Fruit fly (Drosophila melanogaster) whole organism, embryonic: Measurements from ENCODE around the gene CG13032.

ENCODE experiments used
- ATbp ChIP-seq: fragments of 200-800 bp; sonication (Bioruptor generic); optimal IDR thresholded peaks from 2 replicates; lab custom pipeline; 2017; ENCODE audit warnings: missing biosample characterization, mild to moderate bottlenecking, missing genetic modification characterization, missing genetic modification reagents
- Asciz ChIP-seq: fragments of 200-800 bp; sonication (Bioruptor generic); optimal IDR thresholded peaks from 2 replicates; lab custom pipeline; 2017; ENCODE audit warnings: missing biosample characterization, mild to moderate bottlenecking, missing genetic modification characterization, missing genetic modification reagents
- CG10267 ChIP-seq: fragments of 200-800 bp; sonication (Bioruptor generic); optimal IDR thresholded peaks from 2 replicates; lab custom pipeline; 2018; ENCODE audit warnings: missing biosample characterization, mild to moderate bottlenecking, missing genetic modification characterization, moderate library complexity
- CG10274 ChIP-seq: fragments of 200-800 bp; sonication (Bioruptor generic); optimal IDR thresholded peaks from 3 replicates; lab custom pipeline; 2017; ENCODE audit warnings: missing biosample characterization, mild to moderate bottlenecking, missing genetic modification characterization
- CG10321 ChIP-seq: fragments of 200-800 bp; sonication (Bioruptor generic); IDR thresholded peaks from 2 replicates; pipeline ENCODE4 v1.3.6; 2022; ENCODE audit warnings: missing biosample characterization, missing genetic modification characterization
- CG10979 ChIP-seq: fragments of 200-800 bp; sonication (Bioruptor generic); optimal IDR thresholded peaks from 2 replicates; lab custom pipeline; 2018; ENCODE audit warnings: missing biosample characterization, mild to moderate bottlenecking, missing genetic modification characterization, moderate library complexity
- CG11085 ChIP-seq: fragments of 200-800 bp; sonication (Bioruptor generic); IDR thresholded peaks from 2 replicates; pipeline ENCODE4 v1.3.6; 2022; ENCODE audit warnings: missing biosample characterization, missing genetic modification characterization
- CG13424 ChIP-seq: fragments of 200-800 bp; sonication (Bioruptor generic); optimal IDR thresholded peaks from 2 replicates; lab custom pipeline; 2019; ENCODE audit warnings: missing biosample characterization, mild to moderate bottlenecking, missing genetic modification characterization, moderate library complexity
- CG13624 ChIP-seq: fragments of 200-800 bp; sonication (Bioruptor generic); optimal IDR thresholded peaks from 2 replicates; lab custom pipeline; 2016; ENCODE audit warnings: missing biosample characterization, missing genetic modification characterization
- CG14710 ChIP-seq: fragments of 200-800 bp; sonication (Bioruptor generic); optimal IDR thresholded peaks from 3 replicates; lab custom pipeline; 2019; ENCODE audit warnings: missing biosample characterization, mild to moderate bottlenecking, missing genetic modification characterization, moderate library complexity
- CG15073 ChIP-seq: fragments of 200-800 bp; sonication (Bioruptor generic); optimal IDR thresholded peaks from 2 replicates; lab custom pipeline; 2016; ENCODE audit warnings: missing biosample characterization, missing genetic modification characterization
- CG15479 ChIP-seq: fragments of 200-800 bp; sonication (Bioruptor generic); optimal IDR thresholded peaks from 3 replicates; lab custom pipeline; 2019; ENCODE audit warnings: missing biosample characterization, mild to moderate bottlenecking, missing genetic modification characterization, moderate library complexity
- CG1602 ChIP-seq: fragments of 200-800 bp; sonication (Bioruptor generic); optimal IDR thresholded peaks from 3 replicates; lab custom pipeline; 2016; ENCODE audit warnings: missing biosample characterization, missing genetic modification characterization
- CG1647 ChIP-seq: fragments of 200-800 bp; sonication (Bioruptor generic); optimal IDR thresholded peaks from 3 replicates; lab custom pipeline; 2016; ENCODE audit warnings: missing biosample characterization, missing genetic modification characterization
- CG17912 ChIP-seq: fragments of 200-800 bp; sonication (Bioruptor generic); optimal IDR thresholded peaks from 2 replicates; lab custom pipeline; 2018; ENCODE audit warnings: missing biosample characterization, mild to moderate bottlenecking, missing genetic modification characterization
- CG30403 ChIP-seq: fragments of 200-800 bp; sonication (Bioruptor generic); optimal IDR thresholded peaks from 3 replicates; lab custom pipeline; 2016; ENCODE audit warnings: missing biosample characterization, missing genetic modification characterization
- CG31441 ChIP-seq: fragments of 200-800 bp; sonication (Bioruptor generic); IDR thresholded peaks from 2 replicates; pipeline ENCODE4 v1.3.6; 2022; ENCODE audit warnings: missing biosample characterization, missing genetic modification characterization
- CG3726 ChIP-seq: fragments of 200-800 bp; sonication (Bioruptor generic); IDR thresholded peaks from 3 replicates; pipeline ENCODE4, ENCODE4 v1.3.6; 2022; ENCODE audit warnings: missing biosample characterization, missing genetic modification characterization
- CG3838 ChIP-seq: fragments of 200-800 bp; sonication (Bioruptor generic); optimal IDR thresholded peaks from 3 replicates; lab custom pipeline; 2016; ENCODE audit warnings: missing biosample characterization, missing genetic modification characterization
- CG4328 ChIP-seq: fragments of 200-800 bp; sonication (Bioruptor generic); optimal IDR thresholded peaks from 3 replicates; lab custom pipeline; 2017; ENCODE audit warnings: missing biosample characterization, missing genetic modification reagents, missing genetic modification characterization
- CG4617 ChIP-seq: fragments of 200-800 bp; sonication (Bioruptor generic); optimal IDR thresholded peaks from 3 replicates; lab custom pipeline; 2016; ENCODE audit warnings: missing biosample characterization, missing genetic modification characterization, borderline replicate concordance
- CG6689 ChIP-seq: fragments of 200-800 bp; sonication (Bioruptor generic); IDR thresholded peaks from 2 replicates; pipeline ENCODE4 v1.3.6; 2022; ENCODE audit warnings: missing biosample characterization, missing genetic modification characterization
- CG8388 ChIP-seq: fragments of 200-800 bp; sonication (Bioruptor generic); optimal IDR thresholded peaks from 2 replicates; lab custom pipeline; 2019; ENCODE audit warnings: missing biosample characterization, mild to moderate bottlenecking, missing genetic modification characterization, moderate library complexity
- CG8478 ChIP-seq: fragments of >200 bp; optimal IDR thresholded peaks from 2 replicates; lab custom pipeline; 2018
- Eip74EF ChIP-seq, 2 experiments: fragments of 200-800 bp in 1 of 2; fragments of >200 bp in 1 of 2; sonication (Bioruptor generic) in 1 of 2; optimal IDR thresholded peaks; 2 replicates each; lab custom pipeline; 2017 to 2019; ENCODE audit warnings: missing biosample characterization in 2 of 2, missing genetic modification characterization in 2 of 2, mild to moderate bottlenecking in 1 of 2, moderate library complexity in 1 of 2
- HLH54F ChIP-seq: fragments of 200-800 bp; sonication (Bioruptor generic); optimal IDR thresholded peaks from 3 replicates; lab custom pipeline; 2016; ENCODE audit warnings: missing biosample characterization, missing genetic modification characterization
- HmgD ChIP-seq: fragments of 200-800 bp; sonication (Bioruptor generic); optimal IDR thresholded peaks from 3 replicates; lab custom pipeline; 2016; ENCODE audit warnings: missing biosample characterization, missing genetic modification characterization
- Jarid2 ChIP-seq: fragments of 200-800 bp; sonication (Bioruptor generic); optimal IDR thresholded peaks from 3 replicates; lab custom pipeline; 2017; ENCODE audit warnings: mild to moderate bottlenecking, missing biosample characterization, missing genetic modification reagents, missing genetic modification characterization
- Mrtf ChIP-seq: fragments of 200-800 bp; sonication (Bioruptor generic); IDR thresholded peaks from 3 replicates; pipeline ENCODE4 v1.3.6; 2022; ENCODE audit warnings: missing biosample characterization, missing genetic modification characterization
- Opbp ChIP-seq: fragments of 200-800 bp; sonication (Bioruptor generic); IDR thresholded peaks from 3 replicates; pipeline ENCODE4 v1.3.6; 2022; ENCODE audit warnings: missing biosample characterization, missing genetic modification characterization; ENCODE audit not compliant: partially characterized antibody
- Sox102F ChIP-seq: fragments of 200-800 bp; sonication (Bioruptor generic); optimal IDR thresholded peaks from 2 replicates; lab custom pipeline; 2018; ENCODE audit warnings: missing biosample characterization, mild to moderate bottlenecking, missing genetic modification characterization, moderate library complexity
- Usf ChIP-seq: fragments of 200-800 bp; sonication (Bioruptor generic); optimal IDR thresholded peaks from 2 replicates; lab custom pipeline; 2017; ENCODE audit warnings: missing genotype, missing biosample characterization, missing genetic modification characterization
- ato ChIP-seq: fragments of 200-800 bp; sonication (Bioruptor generic); IDR thresholded peaks from 2 replicates; pipeline ENCODE4 v1.3.6; 2022; ENCODE audit warnings: missing biosample characterization, missing genetic modification characterization; ENCODE audit not compliant: partially characterized antibody
- bbx ChIP-seq: fragments of 200-800 bp; sonication (Bioruptor generic); IDR thresholded peaks from 2 replicates; pipeline ENCODE4 v1.3.6; 2022; ENCODE audit warnings: missing biosample characterization, missing genetic modification characterization; ENCODE audit not compliant: partially characterized antibody
- cg ChIP-seq: fragments of 200-800 bp; sonication (Bioruptor generic); optimal IDR thresholded peaks from 3 replicates; lab custom pipeline; 2019; ENCODE audit warnings: missing biosample characterization, mild to moderate bottlenecking, missing genetic modification characterization, moderate library complexity
- crol ChIP-seq: fragments of 200-800 bp; sonication (Bioruptor generic); IDR thresholded peaks from 2 replicates; pipeline ENCODE4 v1.3.6; 2022; ENCODE audit warnings: missing biosample characterization, missing genetic modification characterization
- dan ChIP-seq: fragments of 200-800 bp; sonication (Bioruptor generic); IDR thresholded peaks from 2 replicates; pipeline ENCODE4 v1.3.6; 2022; ENCODE audit warnings: missing biosample characterization, missing genetic modification characterization
- dati ChIP-seq: fragments of 200-800 bp; sonication (Bioruptor generic); IDR thresholded peaks from 2 replicates; pipeline ENCODE4 v1.3.6; 2022; ENCODE audit warnings: missing biosample characterization, missing genetic modification characterization
- fd102C ChIP-seq: fragments of 200-800 bp; sonication (Bioruptor generic); optimal IDR thresholded peaks from 2 replicates; lab custom pipeline; 2018; ENCODE audit warnings: missing biosample characterization, mild to moderate bottlenecking, missing genetic modification characterization, moderate library complexity
- gsb-n ChIP-seq: fragments of 200-800 bp; sonication (Bioruptor generic); optimal IDR thresholded peaks from 3 replicates; lab custom pipeline; 2018; ENCODE audit warnings: missing biosample characterization, mild to moderate bottlenecking, missing genetic modification characterization
- ham ChIP-seq: fragments of 200-800 bp; sonication (Bioruptor generic); IDR thresholded peaks from 2 replicates; pipeline ENCODE4 v1.3.6; 2022; ENCODE audit warnings: missing biosample characterization, missing genetic modification characterization
- kay ChIP-seq: fragments of 200-800 bp; sonication (Bioruptor generic); optimal IDR thresholded peaks from 2 replicates; lab custom pipeline; 2016; ENCODE audit warnings: missing biosample characterization, missing genetic modification characterization
- lab ChIP-seq: fragments of 200-800 bp; sonication (Bioruptor generic); optimal IDR thresholded peaks from 3 replicates; lab custom pipeline; 2017; ENCODE audit warnings: missing biosample characterization, missing genetic modification characterization, mild to moderate bottlenecking, moderate library complexity, missing genetic modification reagents
- onecut ChIP-seq: fragments of 200-800 bp; sonication (Bioruptor generic); IDR thresholded peaks from 2 replicates; pipeline ENCODE4 v1.3.6; 2022; ENCODE audit warnings: missing biosample characterization, missing genetic modification characterization
- row ChIP-seq: fragments of 200-800 bp; sonication (Bioruptor generic); IDR thresholded peaks from 3 replicates; pipeline ENCODE4 v1.3.6; 2022; ENCODE audit warnings: missing biosample characterization, missing genetic modification characterization
- sc ChIP-seq, 3 experiments: fragments of >200 bp in 2 of 3; fragments of 200-800 bp in 1 of 3; sonication (Bioruptor generic) in 1 of 3; optimal IDR thresholded peaks; 2 replicates in 2 of 3; 3 replicates in 1 of 3; lab custom pipeline; 2017; ENCODE audit warnings: mild to moderate bottlenecking in 1 of 3, missing biosample characterization in 1 of 3, missing genetic modification characterization in 1 of 3, missing genetic modification reagents in 1 of 3
- sd ChIP-seq: fragments of 200-800 bp; sonication (Bioruptor generic); optimal IDR thresholded peaks from 3 replicates; lab custom pipeline; 2018; ENCODE audit warnings: missing biosample characterization, mild to moderate bottlenecking, missing genetic modification characterization, moderate library complexity
- trem ChIP-seq: fragments of 200-800 bp; optimal IDR thresholded peaks from 3 replicates; lab custom pipeline; 2019; ENCODE audit warnings: missing biosample characterization, mild to moderate bottlenecking, missing genetic modification characterization, moderate library complexity

CG13032 gene

dm6 chr3L:16710258-16711020 lies 36.7 kb downstream of the CG13032 start (continued):
- TF ChIP-seq lab (GFP tag; lab: Kevin White, UChicago) (peak; percentile 68), Sox102F (GFP tag; lab: Kevin White, UChicago) (peak; percentile 12), CG30403 (GFP tag; lab: Kevin White, UChicago) (peak; percentile 42), crol (no peak), onecut (GFP tag; lab: Robert Waterston, UW) (no peak), CG8478 (lab: Kevin White, UChicago) (no peak), CG15479 (GFP tag; lab: Kevin White, UChicago) (no peak), sd (tag; lab: Kevin White, UChicago) (no peak), cg (GFP tag; lab: Kevin White, UChicago) (no peak), HLH54F (GFP tag; lab: Kevin White, UChicago) (no peak), CG15073 (no peak), Opbp (GFP tag; lab: Robert Waterston, UW) (no peak), CG10274 (peak; percentile 31), CG11085 (0 out of 2 replicates have a peak, but pooled peaks have one; percentile 18), ATbp (GFP tag; lab: Kevin White, UChicago) (peak; percentile 15), kay (no peak), fd102C (no peak), CG3726 (GFP tag; lab: Robert Waterston, UW) (no peak), row (GFP tag; lab: Robert Waterston, UW) (peak; percentile 61; the same call in 2 of the 3 replicates), CG13624 (GFP tag; lab: Kevin White, UChicago) (no peak), CG10321 (GFP tag; lab: Robert Waterston, UW) (peak; percentile 92), CG14710 (tag; lab: Kevin White, UChicago) (peak; percentile 19), Mrtf (GFP tag; lab: Robert Waterston, UW) (no peak), dan (GFP tag; lab: Robert Waterston, UW) (no peak), ato (no peak), CG31441 (GFP tag; lab: Robert Waterston, UW) (peak; percentile 67), sc (optimal IDR thresholded peaks at IDR 0.05; lab: Kevin White, UChicago) (no peak), sc (GFP tag; optimal IDR thresholded peaks at IDR 0.05; lab: Kevin White, UChicago) (no peak), gsb-n (tag; lab: Kevin White, UChicago) (peak; percentile 37), Eip74EF (GFP tag; optimal IDR thresholded peaks at IDR 0.05; lab: Kevin White, UChicago) (peak in 1 of 2 experiments; percentile 3), trem (tag; lab: Kevin White, UChicago) (no peak), CG1647 (no peak), CG8388 (GFP tag; lab: Kevin White, UChicago) (peak; percentile 59), CG1602 (GFP tag; lab: Kevin White, UChicago) (no peak), HmgD (GFP tag; lab: Kevin White, UChicago) (no peak), CG10267 (peak; percentile 67), CG6689 (peak; percentile 60), Usf (GFP tag; lab: Kevin White, UChicago) (no peak), Jarid2 (peak; percentile 13), dati (GFP tag; lab: Robert Waterston, UW) (no peak), CG3838 (no peak), CG10979 (tag; lab: Kevin White, UChicago) (peak; percentile 17), Asciz (GFP tag; lab: Kevin White, UChicago) (peak; percentile 6), bbx (GFP tag; lab: Robert Waterston, UW) (no peak), CG4328 (GFP tag; lab: Kevin White, UChicago) (peak; percentile 1), CG13424 (tag; lab: Kevin White, UChicago) (peak; percentile 6), ham (GFP tag; lab: Robert Waterston, UW) (no peak), CG4617 (GFP tag; lab: Kevin White, UChicago) (no peak), CG17912 (GFP tag; lab: Kevin White, UChicago) (no peak)
